Worm (Caenorhabditis elegans): Measurements from ENCODE around the gene grl-10.

- TF ChIP-seq W03F9.2 (tag; optimal IDR thresholded peaks at IDR 0.05) = peak; percentile 6
- TF ChIP-seq him-1 (tag; optimal IDR thresholded peaks at IDR 0.05) = no peak
- TF ChIP-seq dao-5 (tag; optimal IDR thresholded peaks at IDR 0.05) = no peak
These were observed 45.9 kb downstream of the grl-10 start, which contains the start of gene lbp-4 for ce11 chrV:7820270-7820669.

Data from whole organism, L4/young adult.